Fruit fly (Drosophila melanogaster): ENCODE measurements around the gene Hsp26.

DNA sequence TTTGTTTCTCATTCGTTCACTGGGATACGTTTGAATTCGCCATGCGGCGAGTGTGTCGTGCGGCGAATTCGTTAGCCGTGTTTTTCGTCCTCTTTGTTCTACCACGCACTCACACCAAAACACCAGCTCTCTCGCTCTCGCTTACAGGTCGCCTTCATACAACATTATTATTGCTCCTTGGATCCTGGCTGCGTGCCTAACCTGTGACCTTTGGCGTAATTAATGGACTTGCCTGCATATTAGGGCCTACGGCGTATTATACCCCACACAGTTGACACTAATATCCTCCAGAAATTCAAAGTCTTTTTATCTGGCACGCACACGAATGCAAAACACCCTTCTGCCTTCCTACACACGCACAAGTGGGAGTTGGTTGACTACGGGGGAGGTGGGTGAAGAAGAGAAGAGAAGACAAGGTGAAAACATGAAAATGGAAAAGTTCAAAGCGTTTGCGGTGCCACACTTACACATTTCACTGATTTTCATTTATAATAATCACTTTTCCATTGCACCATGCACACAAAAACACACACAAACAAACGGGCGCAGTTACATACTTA, 32.9 kb upstream of the Hsp26 start:
- TF ChIP-seq fru (GFP tag; optimal IDR thresholded peaks at IDR 0.05) (no peak), pan (optimal IDR thresholded peaks at IDR 0.05) (no peak), OdsH (GFP tag; optimal IDR thresholded peaks at IDR 0.05) (no peak), CG9705 (GFP tag; optimal IDR thresholded peaks at IDR 0.05) (no peak), Rel (GFP tag; optimal IDR thresholded peaks at IDR 0.05) (no peak), Rel (tag; optimal IDR thresholded peaks at IDR 0.05) (no peak), Sp1 (GFP tag; optimal IDR thresholded peaks at IDR 0.05) (no peak), CG32264 (GFP tag; optimal IDR thresholded peaks at IDR 0.05) (no peak), N (GFP tag; optimal IDR thresholded peaks at IDR 0.05) (no peak), tai (GFP tag; optimal IDR thresholded peaks at IDR 0.05) (no peak), GATAd (GFP tag; optimal IDR thresholded peaks at IDR 0.05) (no peak), Dfd (GFP tag; optimal IDR thresholded peaks at IDR 0.05) (no peak), Abd-B (GFP tag; optimal IDR thresholded peaks at IDR 0.05) (no peak), usp (GFP tag; optimal IDR thresholded peaks at IDR 0.05) (no peak)
